Fruit fly (Drosophila melanogaster) whole organism, embryonic: ENCODE measurements around the gene CG13297.
A peak's percentile ranks its signal among the peaks of the same experiment; 100 is the strongest.

Experiments used
- Aef1 ChIP-seq: fragments of 200-800 bp; sonication (Bioruptor generic); IDR thresholded peaks from 3 replicates; pipeline ENCODE4 v1.3.6; 2022; ENCODE audit warnings: missing biosample characterization, missing genetic modification characterization
- Blimp-1 ChIP-seq: fragments of 200-800 bp; sonication (Bioruptor generic); optimal IDR thresholded peaks from 3 replicates; lab custom pipeline; 2018; ENCODE audit warnings: missing biosample characterization, missing genetic modification characterization, mild to moderate bottlenecking, moderate library complexity, missing genetic modification reagents
- CG10147 ChIP-seq: fragments of 200-800 bp; sonication (Bioruptor generic); optimal IDR thresholded peaks from 2 replicates; lab custom pipeline; 2019; ENCODE audit warnings: missing biosample characterization, mild to moderate bottlenecking, missing genetic modification characterization, moderate library complexity
- CG10979 ChIP-seq: fragments of 200-800 bp; sonication (Bioruptor generic); optimal IDR thresholded peaks from 2 replicates; lab custom pipeline; 2018; ENCODE audit warnings: missing biosample characterization, mild to moderate bottlenecking, missing genetic modification characterization, moderate library complexity
- CG12104 ChIP-seq: fragments of 200-800 bp; sonication (Bioruptor generic); optimal IDR thresholded peaks from 3 replicates; lab custom pipeline; 2016; ENCODE audit warnings: missing biosample characterization, missing genetic modification characterization
- CG13894 ChIP-seq: fragments of 200-800 bp; sonication (Bioruptor generic); optimal IDR thresholded peaks from 3 replicates; lab custom pipeline; 2018; ENCODE audit warnings: missing biosample characterization, mild to moderate bottlenecking, missing genetic modification characterization, moderate library complexity
- CG15601 ChIP-seq: fragments of 200-800 bp; sonication (Bioruptor generic); optimal IDR thresholded peaks from 3 replicates; lab custom pipeline; 2019; ENCODE audit warnings: missing biosample characterization, mild to moderate bottlenecking, missing genetic modification characterization, moderate library complexity
- CG1603 ChIP-seq: fragments of 200-800 bp; sonication (Bioruptor generic); optimal IDR thresholded peaks from 2 replicates; lab custom pipeline; 2019; ENCODE audit warnings: missing biosample characterization, mild to moderate bottlenecking, missing genetic modification characterization, moderate library complexity
- CG17568 ChIP-seq: fragments of 200-800 bp; sonication (Bioruptor generic); optimal IDR thresholded peaks from 2 replicates; lab custom pipeline; 2018; ENCODE audit warnings: missing biosample characterization, mild to moderate bottlenecking, missing genetic modification characterization, moderate library complexity
- CG30431 ChIP-seq: fragments of 200-800 bp; sonication (Bioruptor generic); optimal IDR thresholded peaks from 2 replicates; lab custom pipeline; 2017; ENCODE audit warnings: missing biosample characterization, missing genetic modification characterization
- CG33557 ChIP-seq: fragments of 200-800 bp; sonication (Bioruptor generic); optimal IDR thresholded peaks from 2 replicates; lab custom pipeline; 2019; ENCODE audit warnings: missing biosample characterization, mild to moderate bottlenecking, missing genetic modification characterization, moderate library complexity
- CG4854 ChIP-seq: fragments of 200-800 bp; sonication (Bioruptor generic); optimal IDR thresholded peaks from 2 replicates; lab custom pipeline; 2016; ENCODE audit warnings: missing biosample characterization, missing genetic modification characterization, inconsistent platforms
- CG6813 ChIP-seq: fragments of 200-800 bp; sonication (Bioruptor generic); optimal IDR thresholded peaks from 2 replicates; lab custom pipeline; 2017; ENCODE audit warnings: missing biosample characterization, missing genetic modification characterization, mild to moderate bottlenecking, moderate library complexity, missing genetic modification reagents
- CG8944 ChIP-seq: fragments of 200-800 bp; sonication (Bioruptor generic); optimal IDR thresholded peaks from 3 replicates; lab custom pipeline; 2016; ENCODE audit warnings: missing biosample characterization, missing genetic modification characterization
- CG9797 ChIP-seq: fragments of 200-800 bp; sonication (Bioruptor generic); optimal IDR thresholded peaks from 3 replicates; lab custom pipeline; 2018; ENCODE audit warnings: missing biosample characterization, mild to moderate bottlenecking, missing genetic modification characterization
- Dfd ChIP-seq, 2 experiments: fragments of >200 bp; optimal IDR thresholded peaks; 2 replicates each; lab custom pipeline; 2017; ENCODE audit warnings: missing biosample characterization in 2 of 2, missing genetic modification characterization in 2 of 2
- HLH54F ChIP-seq: fragments of 200-800 bp; sonication (Bioruptor generic); optimal IDR thresholded peaks from 3 replicates; lab custom pipeline; 2016; ENCODE audit warnings: missing biosample characterization, missing genetic modification characterization
- Hr51 ChIP-seq, 2 experiments: fragments of 200-800 bp; sonication (Bioruptor generic); optimal IDR thresholded peaks; 2 replicates in 1 of 2; 3 replicates in 1 of 2; lab custom pipeline; 2016 to 2018; ENCODE audit warnings: missing biosample characterization in 2 of 2, missing genetic modification characterization in 2 of 2, mild to moderate bottlenecking in 1 of 2, moderate library complexity in 1 of 2
- Lim3 ChIP-seq: fragments of 200-800 bp; sonication (Bioruptor generic); IDR thresholded peaks from 2 replicates; pipeline ENCODE4 v1.3.6; 2022; ENCODE audit warnings: missing biosample characterization, missing genetic modification characterization
- Lpt ChIP-seq: fragments of >200 bp; optimal IDR thresholded peaks from 2 replicates; lab custom pipeline; 2018; ENCODE audit warnings: missing biosample characterization, missing genetic modification characterization
- Meics ChIP-seq: fragments of 200-800 bp; sonication (Bioruptor generic); optimal IDR thresholded peaks from 2 replicates; lab custom pipeline; 2017; ENCODE audit warnings: missing biosample characterization, mild to moderate bottlenecking, missing genetic modification characterization
- Mes4 ChIP-seq: fragments of 200-800 bp; sonication (Bioruptor generic); optimal IDR thresholded peaks from 2 replicates; lab custom pipeline; 2016; ENCODE audit warnings: missing biosample characterization, missing genetic modification characterization
- NC2β ChIP-seq: fragments of 200-800 bp; sonication (Bioruptor generic); optimal IDR thresholded peaks from 2 replicates; lab custom pipeline; 2016; ENCODE audit warnings: missing biosample characterization, missing genetic modification characterization
- Rfx ChIP-seq: fragments of 200-800 bp; sonication (Bioruptor generic); IDR thresholded peaks from 2 replicates; pipeline ENCODE4 v1.3.6; 2022; ENCODE audit warnings: missing biosample characterization, missing genetic modification characterization
- Tbp ChIP-seq: fragments of >200 bp; optimal IDR thresholded peaks from 2 replicates; lab custom pipeline; 2018; ENCODE audit warnings: missing biosample characterization, missing genetic modification characterization
- abd-A ChIP-seq: fragments of 200-800 bp; sonication (Bioruptor generic); optimal IDR thresholded peaks from 3 replicates; lab custom pipeline; 2019; ENCODE audit warnings: missing biosample characterization, mild to moderate bottlenecking, missing genetic modification characterization, moderate library complexity
- amos ChIP-seq: fragments of 200-800 bp; sonication (Bioruptor generic); IDR thresholded peaks from 2 replicates; pipeline ENCODE4 v1.3.6; 2022; ENCODE audit warnings: missing biosample characterization, missing genetic modification characterization; ENCODE audit not compliant: partially characterized antibody
- ara ChIP-seq: fragments of 200-800 bp; sonication (Bioruptor generic); IDR thresholded peaks from 2 replicates; pipeline ENCODE4 v1.3.6; 2022; ENCODE audit warnings: missing biosample characterization, missing genetic modification characterization
- bab2 ChIP-seq: fragments of 200-800 bp; sonication (Bioruptor generic); optimal IDR thresholded peaks from 2 replicates; lab custom pipeline; 2016; ENCODE audit warnings: missing biosample characterization, missing genetic modification characterization
- bbx ChIP-seq: fragments of 200-800 bp; sonication (Bioruptor generic); IDR thresholded peaks from 2 replicates; pipeline ENCODE4 v1.3.6; 2022; ENCODE audit warnings: missing biosample characterization, missing genetic modification characterization; ENCODE audit not compliant: partially characterized antibody
- chinmo ChIP-seq: fragments of 200-800 bp; sonication (Bioruptor generic); IDR thresholded peaks from 4 replicates; pipeline ENCODE4 v1.3.6; 2022; ENCODE audit warnings: missing biosample characterization, missing genetic modification characterization; ENCODE audit not compliant: partially characterized antibody
- dmrt99B ChIP-seq: fragments of 200-800 bp; sonication (Bioruptor generic); optimal IDR thresholded peaks from 2 replicates; lab custom pipeline; 2018; ENCODE audit warnings: missing biosample characterization, mild to moderate bottlenecking, missing genetic modification characterization, moderate library complexity
- eve ChIP-seq, 2 experiments: fragments of >200 bp; optimal IDR thresholded peaks; 2 replicates each; lab custom pipeline; 2017; ENCODE audit warnings: missing biosample characterization in 2 of 2, missing genetic modification characterization in 2 of 2
- hb ChIP-seq: fragments of 200-800 bp; sonication (Bioruptor generic); IDR thresholded peaks from 3 replicates; pipeline ENCODE4 v1.3.6; 2022; ENCODE audit warnings: missing biosample characterization, missing genetic modification characterization; ENCODE audit not compliant: partially characterized antibody
- odd ChIP-seq: fragments of 200-800 bp; sonication (Bioruptor generic); optimal IDR thresholded peaks from 2 replicates; lab custom pipeline; 2017; ENCODE audit warnings: missing biosample characterization, mild to moderate bottlenecking, missing genetic modification characterization
- pzg ChIP-seq: fragments of 200-800 bp; sonication (Bioruptor generic); optimal IDR thresholded peaks from 3 replicates; lab custom pipeline; 2018; ENCODE audit warnings: missing biosample characterization, mild to moderate bottlenecking, missing genetic modification characterization, moderate library complexity
- sd ChIP-seq: fragments of 200-800 bp; sonication (Bioruptor generic); optimal IDR thresholded peaks from 3 replicates; lab custom pipeline; 2018; ENCODE audit warnings: missing biosample characterization, mild to moderate bottlenecking, missing genetic modification characterization, moderate library complexity
- slbo ChIP-seq: fragments of 200-800 bp; sonication (Bioruptor generic); IDR thresholded peaks from 2 replicates; pipeline ENCODE4 v1.3.6; 2022; ENCODE audit warnings: missing biosample characterization, missing genetic modification characterization
- sna ChIP-seq: fragments of 200-800 bp; sonication (Bioruptor generic); IDR thresholded peaks from 2 replicates; pipeline ENCODE4 v1.3.6; 2022; ENCODE audit warnings: missing biosample characterization, missing genetic modification characterization; ENCODE audit not compliant: partially characterized antibody
- wdn ChIP-seq: fragments of 200-800 bp; sonication (Bioruptor generic); IDR thresholded peaks from 2 replicates; pipeline ENCODE4 v1.3.6; 2022; ENCODE audit warnings: missing biosample characterization, missing genetic modification characterization
- zf30C ChIP-seq: fragments of 200-800 bp; sonication (Bioruptor generic); optimal IDR thresholded peaks from 3 replicates; lab custom pipeline; 2018; ENCODE audit warnings: missing biosample characterization, mild to moderate bottlenecking, missing genetic modification characterization

Gene CG13297

DNA sequence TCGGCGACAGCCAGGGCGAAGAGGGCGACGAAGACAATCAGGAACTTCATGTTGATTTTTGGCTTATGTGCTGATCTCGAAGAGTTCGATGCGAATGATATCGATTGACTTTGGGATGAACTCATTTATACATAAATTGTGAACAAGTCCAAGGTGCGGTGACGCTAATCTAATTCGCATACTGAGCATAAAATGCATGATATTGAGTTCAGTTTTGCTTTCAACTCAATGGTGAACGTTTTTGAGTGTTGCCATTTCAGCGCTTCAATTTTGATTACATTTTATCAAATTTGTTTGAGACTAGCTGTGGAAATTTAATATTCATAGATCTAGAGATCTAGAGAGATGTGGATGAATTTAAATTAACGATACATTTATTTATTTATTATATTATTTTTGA lies 20.5 kb downstream of the CG13297 start, which contains the start of gene Lcp65Af:
Lcp65Af (minus strand) TSS at position 101 of the 400 bp plus-strand sequence.
- TF ChIP-seq Hr51 (GFP tag; optimal IDR thresholded peaks at IDR 0.05; lab: Kevin White, UChicago) (no peak), CG4854 (GFP tag; lab: Kevin White, UChicago) (no peak), bab2 (GFP tag; lab: Kevin White, UChicago) (no peak), CG10147 (GFP tag; lab: Kevin White, UChicago) (no peak), hb (GFP tag; lab: Robert Waterston, UW) (no peak), Tbp (GFP tag; lab: Kevin White, UChicago) (no peak), NC2β (GFP tag; lab: Kevin White, UChicago) (no peak), Dfd (GFP tag; optimal IDR thresholded peaks at IDR 0.05; lab: Kevin White, UChicago) (no peak), Lim3 (GFP tag; lab: Robert Waterston, UW) (no peak), eve (GFP tag; optimal IDR thresholded peaks at IDR 0.05; lab: Kevin White, UChicago) (no peak), HLH54F (GFP tag; lab: Kevin White, UChicago) (no peak), CG10979 (tag; lab: Kevin White, UChicago) (no peak), slbo (GFP tag; lab: Robert Waterston, UW) (no peak), CG15601 (no peak), CG17568 (GFP tag; lab: Kevin White, UChicago) (no peak), CG30431 (GFP tag; lab: Kevin White, UChicago) (no peak), ara (no peak), CG1603 (tag; lab: Kevin White, UChicago) (no peak), Blimp-1 (no peak), Rfx (GFP tag; lab: Robert Waterston, UW) (no peak)

DNA sequence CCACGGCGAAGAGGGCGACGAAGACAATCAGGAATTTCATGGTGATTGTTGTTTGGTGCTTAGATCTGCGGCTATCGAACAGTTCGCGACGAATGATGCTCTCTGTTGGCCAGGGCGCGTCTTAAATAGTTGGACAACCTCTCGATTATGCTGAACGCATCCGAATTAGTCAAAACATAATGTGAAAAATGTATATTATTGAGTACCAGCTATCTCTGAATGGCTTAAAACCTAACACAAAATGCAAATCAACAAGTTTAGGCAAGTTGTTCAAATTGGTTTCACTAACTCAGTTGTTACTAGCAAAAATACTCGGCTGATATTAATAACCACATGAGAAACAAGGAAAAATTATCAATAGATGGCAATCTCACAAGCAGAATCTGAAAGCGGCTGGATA lies 22.0 kb downstream of the CG13297 start, which contains the start of gene Lcp65Ag1:
Lcp65Ag1 (minus strand) TSS at position 101 of the 400 bp plus-strand sequence.
- TF ChIP-seq Meics (GFP tag; lab: Kevin White, UChicago) (no peak), Aef1 (GFP tag; lab: Robert Waterston, UW) (no peak), CG9797 (no peak), Lpt (GFP tag; lab: Kevin White, UChicago) (no peak), wdn (GFP tag; lab: Robert Waterston, UW) (no peak), abd-A (tag; lab: Kevin White, UChicago) (no peak), bbx (no peak)

DNA sequence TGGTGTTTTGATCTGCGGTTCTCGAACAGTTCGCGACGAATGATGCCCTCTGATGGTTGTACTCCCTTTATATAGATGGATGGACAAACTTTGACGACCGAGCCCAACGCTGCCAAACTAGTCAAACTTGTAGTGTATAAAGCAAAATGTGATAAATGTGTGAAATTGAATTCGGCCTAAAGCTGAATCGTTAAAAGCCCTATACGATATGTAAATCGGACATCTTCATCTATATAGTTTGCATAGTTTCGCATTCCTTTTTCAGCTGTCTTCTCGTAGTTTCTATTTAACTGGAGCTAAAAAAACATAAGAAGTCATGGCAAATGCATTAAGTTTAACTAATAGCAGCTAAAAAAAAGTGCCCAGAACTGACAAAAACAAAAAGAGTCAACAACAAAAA lies 23.6 kb downstream of the CG13297 start, which contains the start of gene Lcp65Ag2:
Lcp65Ag2 (minus strand) TSS at position 48 of the 400 bp plus-strand sequence.
- TF ChIP-seq amos (GFP tag; lab: Robert Waterston, UW) = peak; percentile 8; the same call in 1 of the 2 replicates
- TF ChIP-seq CG13894 (tag; lab: Kevin White, UChicago) = peak; percentile 96
- TF ChIP-seq sd (tag; lab: Kevin White, UChicago) = peak; percentile 6
- 0 out of 4 replicates have a peak, but pooled peaks have one; percentile 12 for TF ChIP-seq chinmo (GFP tag; lab: Robert Waterston, UW)
- no peak for TF ChIP-seq CG12104 (GFP tag; lab: Kevin White, UChicago)
- no peak for TF ChIP-seq CG4854 (GFP tag; lab: Kevin White, UChicago)
- no peak for TF ChIP-seq dmrt99B (tag; lab: Kevin White, UChicago)
- peak; percentile 18 for TF ChIP-seq abd-A (tag; lab: Kevin White, UChicago)
- TF ChIP-seq, all 482 proteins: peak for 5

DNA sequence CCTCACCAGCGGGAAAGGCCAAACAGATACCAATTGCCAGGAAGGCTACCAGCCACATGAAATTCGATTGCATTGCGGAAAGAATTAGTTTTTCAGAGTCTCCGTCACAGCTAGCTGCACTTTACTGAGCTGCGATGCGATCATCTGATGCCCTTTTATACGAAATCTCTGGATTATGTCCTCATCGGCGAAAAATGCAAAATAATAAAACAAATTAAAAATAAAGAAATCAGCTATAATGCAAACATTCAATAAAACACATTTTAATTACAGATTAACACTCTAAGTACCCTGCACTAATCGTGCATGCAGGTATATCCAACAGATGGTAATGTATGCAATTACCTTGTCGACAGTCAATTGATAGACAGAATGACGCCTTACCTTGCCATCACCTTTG lies 25.2 kb downstream of the CG13297 start, which contains the start of gene Cpr65Au:
Cpr65Au (minus strand) TSS at position 101 of the 400 bp plus-strand sequence.
- no peak for TF ChIP-seq odd
- no peak for TF ChIP-seq CG8944 (GFP tag; lab: Kevin White, UChicago)
- no peak for TF ChIP-seq zf30C (GFP tag; lab: Kevin White, UChicago)
- no peak for TF ChIP-seq sna (GFP tag; lab: Robert Waterston, UW)
- no peak for TF ChIP-seq Mes4
- no peak for TF ChIP-seq NC2β (GFP tag; lab: Kevin White, UChicago)
- no peak for TF ChIP-seq pzg (GFP tag; lab: Kevin White, UChicago)
- TF ChIP-seq CG6813 (GFP tag; lab: Kevin White, UChicago) = no peak
- no peak for TF ChIP-seq CG33557 (GFP tag; lab: Kevin White, UChicago)
